Worm (Caenorhabditis elegans): ENCODE results near the gene srw-67.

- TF ChIP-seq F13C5.2 (tag; optimal IDR thresholded peaks at IDR 0.05) (no peak), pes-1 (GFP tag; IDR thresholded peaks at IDR 0.05) (no peak), hnd-1 (tag; optimal IDR thresholded peaks at IDR 0.05) (no peak), tbx-37 (GFP tag; conservative IDR thresholded peaks at IDR 0.05) (no peak), hmg-4 (GFP tag; optimal IDR thresholded peaks at IDR 0.05) (no peak), ama-1 (optimal IDR thresholded peaks at IDR 0.05) (no peak), tra-4 (tag; optimal IDR thresholded peaks at IDR 0.05) (no peak), scrt-1 (GFP tag; IDR thresholded peaks at IDR 0.05) (no peak), aly-1 (tag; optimal IDR thresholded peaks at IDR 0.05) (no peak), flt-1 (GFP tag; IDR thresholded peaks at IDR 0.05) (no peak)
These were observed 18.3 kb upstream of the srw-67 start, which contains the start of gene gst-41 for ce11 chrV:7399202-7399601.
